Worm (Caenorhabditis elegans) whole organism, early embryonic: Measurements from ENCODE around the gene str-220.

Source experiments
- F13C5.2 ChIP-seq: sonication (generic microtip); optimal IDR thresholded peaks from 2 replicates; lab custom pipeline; 2017; ENCODE audit warnings: mild to moderate bottlenecking, missing genetic modification characterization, inconsistent platforms, missing compliant biosample characterization
- ama-1 ChIP-seq: fragments of 150-350 bp; optimal IDR thresholded peaks from 2 replicates; lab custom pipeline; 2014
- ceh-13 ChIP-seq: fragments of 200-800 bp; sonication (Bioruptor generic); optimal IDR thresholded peaks from 2 replicates; lab custom pipeline; 2018; ENCODE audit warnings: mild to moderate bottlenecking, missing genetic modification characterization, missing compliant biosample characterization
- ceh-36 ChIP-seq: sonication (generic microtip); optimal IDR thresholded peaks from 2 replicates; lab custom pipeline; 2016; ENCODE audit warnings: missing genetic modification characterization, inconsistent platforms, missing compliant biosample characterization
- ets-7 ChIP-seq: sonication (generic microtip); optimal IDR thresholded peaks from 2 replicates; lab custom pipeline; 2016; ENCODE audit warnings: missing genotype, missing genetic modification characterization, missing compliant biosample characterization
- flt-1 ChIP-seq: fragments of 200-800 bp; sonication (Bioruptor generic); IDR thresholded peaks from 2 replicates; pipeline ENCODE4 v1.3.6; 2022; ENCODE audit warnings: missing genetic modification characterization, missing compliant biosample characterization
- hmbx-1 ChIP-seq: sonication (generic microtip); optimal IDR thresholded peaks from 2 replicates; lab custom pipeline; 2016; ENCODE audit warnings: mild to moderate bottlenecking, missing genetic modification characterization, missing compliant biosample characterization
- pes-1 ChIP-seq: fragments of 200-800 bp; sonication (Bioruptor generic); IDR thresholded peaks from 2 replicates; pipeline ENCODE4 v1.3.6; 2022; ENCODE audit warnings: missing genetic modification reagents, missing genetic modification characterization, missing compliant biosample characterization
- scrt-1 ChIP-seq: fragments of 200-800 bp; sonication (Bioruptor generic); IDR thresholded peaks from 2 replicates; pipeline ENCODE4 v1.3.6; 2022; ENCODE audit warnings: missing genetic modification characterization, missing compliant biosample characterization
- sea-1 ChIP-seq: fragments of 200-800 bp; sonication (Bioruptor generic); conservative IDR thresholded peaks from 2 replicates; pipeline ENCODE4 v1.3.6; 2022; ENCODE audit warnings: missing genetic modification characterization, missing compliant biosample characterization
- tra-4 ChIP-seq: sonication (generic microtip); optimal IDR thresholded peaks from 2 replicates; lab custom pipeline; 2017; ENCODE audit warnings: missing genetic modification characterization, missing compliant biosample characterization

DNA sequence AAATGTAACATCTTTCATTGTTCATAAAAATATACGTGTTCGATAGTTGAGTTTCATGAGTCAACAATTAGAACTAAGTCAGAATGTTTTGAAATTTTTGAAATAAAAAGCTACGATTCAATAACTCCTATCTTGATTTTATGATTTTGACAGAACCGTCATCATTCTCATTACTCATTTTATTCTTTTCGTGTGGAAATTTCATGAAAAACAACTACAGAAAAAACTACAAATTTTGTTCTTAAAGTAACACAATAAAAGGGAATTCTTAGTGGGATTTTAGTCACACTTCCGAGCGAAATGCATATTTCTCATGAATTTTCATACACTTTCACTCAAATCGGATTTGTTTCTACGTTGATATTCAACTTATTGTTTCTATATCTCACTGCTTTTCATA is 5.8 kb upstream of the str-220 start, which contains the start of gene str-44:
- no peak for TF ChIP-seq sea-1 (GFP tag; lab: Robert Waterston, UW)
- TF ChIP-seq ets-7 (tag; lab: Kevin White, UChicago): no peak
- no peak for TF ChIP-seq flt-1
- no peak for TF ChIP-seq hmbx-1 (tag; lab: Kevin White, UChicago)
- no peak for TF ChIP-seq ama-1 (lab: Kevin White, UChicago)
- TF ChIP-seq ceh-36 (tag; lab: Kevin White, UChicago): no peak
- TF ChIP-seq ceh-13 (GFP tag; lab: Kevin White, UChicago): no peak
- TF ChIP-seq F13C5.2 (tag; lab: Kevin White, UChicago): no peak
- TF ChIP-seq scrt-1: no peak
- no peak for TF ChIP-seq pes-1
- TF ChIP-seq tra-4 (tag; lab: Kevin White, UChicago): no peak
